Fruit fly (Drosophila melanogaster): ENCODE data around the gene CG5376.

Gene CG5376

dm6 chr3R:22503630-22504029 lies 14.9 kb upstream of the CG5376 start:
- no peak for TF ChIP-seq Ets98B (GFP tag; IDR thresholded peaks at IDR 0.05)
- TF ChIP-seq CG8159 (tag; optimal IDR thresholded peaks at IDR 0.05) = peak; percentile 2

dm6 chr3R:22497025-22497424 lies 8.3 kb upstream of the CG5376 start, which contains the start of gene Octbeta1R:
Gene Octbeta1R (plus strand): TSS chr3R:22497215.
- 0 out of 2 replicates have a peak, but pooled peaks have one; percentile 9 for TF ChIP-seq CG12605 (GFP tag; IDR thresholded peaks at IDR 0.05)
- no peak for TF ChIP-seq CG8159 (tag; optimal IDR thresholded peaks at IDR 0.05)

- TF ChIP-seq Pif1A (GFP tag; optimal IDR thresholded peaks at IDR 0.05) (no peak), CG34367 (tag; optimal IDR thresholded peaks at IDR 0.05) (no peak), Snoo (tag; optimal IDR thresholded peaks at IDR 0.05) (peak; percentile 9), CG17806 (tag; optimal IDR thresholded peaks at IDR 0.05) (no peak), gl (tag; optimal IDR thresholded peaks at IDR 0.05) (peak; percentile 46), CG14655 (GFP tag; optimal IDR thresholded peaks at IDR 0.05) (peak; percentile 82), D1 (tag; optimal IDR thresholded peaks at IDR 0.05) (peak; percentile 70), CG9948 (tag; optimal IDR thresholded peaks at IDR 0.05) (no peak), CG13204 (GFP tag; optimal IDR thresholded peaks at IDR 0.05) (no peak), CG8159 (tag; optimal IDR thresholded peaks at IDR 0.05) (peak; percentile 52), CG15710 (tag; optimal IDR thresholded peaks at IDR 0.05) (peak; percentile 21), CG10348 (GFP tag; IDR thresholded peaks at IDR 0.05) (no peak)
These were observed 6.0 kb upstream of the CG5376 start for dm6 chr3R:22494523-22495309.

dm6 chr3R:22492767-22493166 lies 4.0 kb upstream of the CG5376 start, which contains the start of gene tHMG2:
Gene tHMG2 (plus strand): TSS chr3R:22492953.
- no peak for TF ChIP-seq CG9948 (tag; optimal IDR thresholded peaks at IDR 0.05)
- TF ChIP-seq Pif1A (GFP tag; optimal IDR thresholded peaks at IDR 0.05) = no peak
- no peak for TF ChIP-seq CG14655 (GFP tag; optimal IDR thresholded peaks at IDR 0.05)
- TF ChIP-seq Ets98B (GFP tag; IDR thresholded peaks at IDR 0.05) = no peak
- no peak for TF ChIP-seq CG17806 (tag; optimal IDR thresholded peaks at IDR 0.05)
- no peak for TF ChIP-seq CG4496 (GFP tag; IDR thresholded peaks at IDR 0.05)
- TF ChIP-seq CG13204 (GFP tag; optimal IDR thresholded peaks at IDR 0.05) = no peak

dm6 chr3R:22491088-22491879 lies 2.5 kb upstream of the CG5376 start, which contains the start of the genes CCT1 and tHMG1:
Gene CCT1 (minus strand): TSS chr3R:22491439.
Gene tHMG1 (plus strand): TSS chr3R:22491829.
- TF ChIP-seq CG34367 (tag; optimal IDR thresholded peaks at IDR 0.05) = no peak
- no peak for TF ChIP-seq CG8301 (tag; optimal IDR thresholded peaks at IDR 0.05)
- no peak for TF ChIP-seq CG10348 (GFP tag; IDR thresholded peaks at IDR 0.05)
- TF ChIP-seq CG8159 (tag; optimal IDR thresholded peaks at IDR 0.05) = no peak
- TF ChIP-seq CG13204 (GFP tag; optimal IDR thresholded peaks at IDR 0.05) = no peak
- TF ChIP-seq Ets98B (GFP tag; IDR thresholded peaks at IDR 0.05) = no peak
- no peak for TF ChIP-seq D1 (tag; optimal IDR thresholded peaks at IDR 0.05)
- TF ChIP-seq CG14655 (GFP tag; optimal IDR thresholded peaks at IDR 0.05) = no peak
- TF ChIP-seq rn (GFP tag; IDR thresholded peaks at IDR 0.05) = no peak
- no peak for TF ChIP-seq Pif1B (GFP tag; optimal IDR thresholded peaks at IDR 0.05)
- no peak for TF ChIP-seq CG9948 (tag; optimal IDR thresholded peaks at IDR 0.05)
- no peak for TF ChIP-seq CG4496 (GFP tag; IDR thresholded peaks at IDR 0.05)

- TF ChIP-seq CG13204 (GFP tag; optimal IDR thresholded peaks at IDR 0.05) (no peak), rn (GFP tag; IDR thresholded peaks at IDR 0.05) (no peak), Snoo (tag; optimal IDR thresholded peaks at IDR 0.05) (no peak), fd96Ca (GFP tag; IDR thresholded peaks at IDR 0.05) (no peak), Ets98B (GFP tag; IDR thresholded peaks at IDR 0.05) (no peak), CG8301 (tag; optimal IDR thresholded peaks at IDR 0.05) (no peak), D1 (tag; optimal IDR thresholded peaks at IDR 0.05) (no peak), Pif1B (GFP tag; optimal IDR thresholded peaks at IDR 0.05) (no peak), CG34367 (tag; optimal IDR thresholded peaks at IDR 0.05) (no peak), CG12605 (GFP tag; IDR thresholded peaks at IDR 0.05) (no peak), CG15710 (tag; optimal IDR thresholded peaks at IDR 0.05) (no peak)
These were observed 1.7 kb downstream of the CG5376 start, which contains the start of gene Pfdn5 for dm6 chr3R:22487037-22487492. Gene Pfdn5 (plus strand): TSS chr3R:22487039.

- TF ChIP-seq rn (GFP tag; IDR thresholded peaks at IDR 0.05) (no peak), CG14655 (GFP tag; optimal IDR thresholded peaks at IDR 0.05) (no peak), Pif1B (GFP tag; optimal IDR thresholded peaks at IDR 0.05) (no peak), CG8159 (tag; optimal IDR thresholded peaks at IDR 0.05) (no peak), CG13204 (GFP tag; optimal IDR thresholded peaks at IDR 0.05) (no peak), CG32121 (GFP tag; IDR thresholded peaks at IDR 0.05) (no peak), CG9948 (tag; optimal IDR thresholded peaks at IDR 0.05) (no peak), CG10348 (GFP tag; IDR thresholded peaks at IDR 0.05) (no peak), EcR (GFP tag; optimal IDR thresholded peaks at IDR 0.05) (no peak)
These were observed 5.2 kb downstream of the CG5376 start for dm6 chr3R:22483537-22483936.

Data from whole organism, pupa.